Fruit fly (Drosophila melanogaster): ENCODE measurements around the gene GstZ2.

GstZ2 gene

dm6 chr3R:9434543-9435407, 25.7 kb downstream of the GstZ2 start (continued):
- TF ChIP-seq exex (tag; optimal IDR thresholded peaks at IDR 0.05) (peak; percentile 54), mld (GFP tag; IDR thresholded peaks at IDR 0.05; ENCODE audit: partially characterized antibody) (no peak), CG13123 (GFP tag; optimal IDR thresholded peaks at IDR 0.05) (peak; percentile 53), Nf-YB (GFP tag; optimal IDR thresholded peaks at IDR 0.05) (peak; percentile 64), CG1603 (tag; optimal IDR thresholded peaks at IDR 0.05) (no peak), CG13775 (GFP tag; optimal IDR thresholded peaks at IDR 0.05) (peak; percentile 76), Sox100B (GFP tag; optimal IDR thresholded peaks at IDR 0.05) (peak; percentile 86), trh (GFP tag; optimal IDR thresholded peaks at IDR 0.05) (peak; percentile 72), CG4328 (GFP tag; optimal IDR thresholded peaks at IDR 0.05) (peak; percentile 31), Dip3 (GFP tag; optimal IDR thresholded peaks at IDR 0.05) (peak; percentile 69), dysf (GFP tag; IDR thresholded peaks at IDR 0.05) (peak; percentile 92), CG10959 (GFP tag; IDR thresholded peaks at IDR 0.05) (0 out of 2 replicates have a peak, but pooled peaks have one; percentile 22), fd3F (GFP tag; optimal IDR thresholded peaks at IDR 0.05) (peak; percentile 80), emc (GFP tag; optimal IDR thresholded peaks at IDR 0.05) (peak; percentile 69), CG18764 (GFP tag; optimal IDR thresholded peaks at IDR 0.05) (peak; percentile 68), CG31388 (GFP tag; optimal IDR thresholded peaks at IDR 0.05) (peak; percentile 44), seq (GFP tag; IDR thresholded peaks at IDR 0.05) (peak; percentile 94), CG11696 (GFP tag; IDR thresholded peaks at IDR 0.05) (peak; percentile 87), CG11398 (GFP tag; optimal IDR thresholded peaks at IDR 0.05) (peak; percentile 10), wdn (GFP tag; IDR thresholded peaks at IDR 0.05) (peak; percentile 75), Sry-β (GFP tag; optimal IDR thresholded peaks at IDR 0.05) (no peak), row (GFP tag; IDR thresholded peaks at IDR 0.05) (peak; percentile 90), CG6813 (GFP tag; optimal IDR thresholded peaks at IDR 0.05) (peak; percentile 53), crc (GFP tag; optimal IDR thresholded peaks at IDR 0.05) (peak; percentile 71), gem (tag; optimal IDR thresholded peaks at IDR 0.05) (peak; percentile 94), bab2 (GFP tag; optimal IDR thresholded peaks at IDR 0.05) (peak; percentile 86), stc (GFP tag; IDR thresholded peaks at IDR 0.05) (peak; percentile 80), sna (GFP tag; IDR thresholded peaks at IDR 0.05; ENCODE audit: partially characterized antibody) (no peak), Usf (GFP tag; optimal IDR thresholded peaks at IDR 0.05) (peak; percentile 49), mam (GFP tag; optimal IDR thresholded peaks at IDR 0.05) (peak; percentile 83), CG1233 (GFP tag; optimal IDR thresholded peaks at IDR 0.05) (peak; percentile 82), dpn (GFP tag; optimal IDR thresholded peaks at IDR 0.05) (peak; percentile 83 to 85), CG13894 (tag; optimal IDR thresholded peaks at IDR 0.05) (peak; percentile 69), inv (GFP tag; IDR thresholded peaks at IDR 0.05; ENCODE audit: partially characterized antibody) (no peak), CG15696 (tag; optimal IDR thresholded peaks at IDR 0.05) (peak; percentile 59), CG6791 (GFP tag; IDR thresholded peaks at IDR 0.05; ENCODE audit: partially characterized antibody) (no peak), hth (optimal IDR thresholded peaks at IDR 0.05) (no peak), chif (GFP tag; optimal IDR thresholded peaks at IDR 0.05) (peak; percentile 78 to 80), CG1647 (GFP tag; optimal IDR thresholded peaks at IDR 0.05) (peak; percentile 79), Hmr (GFP tag; optimal IDR thresholded peaks at IDR 0.05) (peak; percentile 91), CG6854 (GFP tag; optimal IDR thresholded peaks at IDR 0.05) (peak; percentile 88), CG15514 (GFP tag; optimal IDR thresholded peaks at IDR 0.05) (peak; percentile 80), CG9817 (tag; optimal IDR thresholded peaks at IDR 0.05) (peak; percentile 88), chn (GFP tag; optimal IDR thresholded peaks at IDR 0.05) (peak; percentile 80), CG30403 (GFP tag; optimal IDR thresholded peaks at IDR 0.05) (peak; percentile 91), CG17912 (GFP tag; optimal IDR thresholded peaks at IDR 0.05) (peak; percentile 9), CG33557 (GFP tag; optimal IDR thresholded peaks at IDR 0.05) (peak; percentile 41), CG4360 (GFP tag; IDR thresholded peaks at IDR 0.05) (peak; percentile 54; the same call in 1 of the 2 replicates)
